Worm (Caenorhabditis elegans) whole organism, L2 larva: Measurements from ENCODE around the gene Y75B8A.34.

Experiments
- dmd-4 ChIP-seq: sonication (generic microtip); optimal IDR thresholded peaks from 2 replicates; lab custom pipeline; 2017; ENCODE audit warnings: missing biosample characterization, missing genetic modification characterization
- nhr-11 ChIP-seq: fragments of 150-350 bp; optimal IDR thresholded peaks from 2 replicates; lab custom pipeline; 2014; ENCODE audit warnings: missing biosample characterization, missing genetic modification characterization

ce11 chrIII:12335400-12335994 lies 23.9 kb upstream of the Y75B8A.34 start:
- TF ChIP-seq dmd-4 (no peak), nhr-11 (tag; lab: Kevin White, UChicago) (no peak)
